Fruit fly (Drosophila melanogaster) whole organism, pupa: ENCODE measurements around the gene SCOT.

ENCODE experiments used
- CG10348 ChIP-seq: fragments of 200-800 bp; sonication (Bioruptor generic); IDR thresholded peaks from 2 replicates; pipeline ENCODE4 v1.3.6; 2022; ENCODE audit warnings: missing biosample characterization, missing genetic modification characterization
- CG17806 ChIP-seq: fragments of 200-800 bp; sonication (Bioruptor generic); optimal IDR thresholded peaks from 2 replicates; lab custom pipeline; 2018; ENCODE audit warnings: missing biosample characterization, mild to moderate bottlenecking, missing genetic modification characterization, moderate library complexity
- EcR ChIP-seq: fragments of 200-800 bp; sonication (Bioruptor generic); optimal IDR thresholded peaks from 3 replicates; lab custom pipeline; 2019; ENCODE audit warnings: missing biosample characterization, missing genetic modification characterization, mild to moderate bottlenecking, moderate library complexity, missing genetic modification reagents
- Ets98B ChIP-seq: fragments of 200-800 bp; sonication (Bioruptor generic); IDR thresholded peaks from 2 replicates; pipeline ENCODE4 v1.3.6; 2022; ENCODE audit warnings: missing biosample characterization, missing genetic modification characterization
- rn ChIP-seq: fragments of 200-800 bp; sonication (Bioruptor generic); IDR thresholded peaks from 2 replicates; pipeline ENCODE4 v1.3.6; 2022; ENCODE audit warnings: missing biosample characterization, missing genetic modification characterization

DNA sequence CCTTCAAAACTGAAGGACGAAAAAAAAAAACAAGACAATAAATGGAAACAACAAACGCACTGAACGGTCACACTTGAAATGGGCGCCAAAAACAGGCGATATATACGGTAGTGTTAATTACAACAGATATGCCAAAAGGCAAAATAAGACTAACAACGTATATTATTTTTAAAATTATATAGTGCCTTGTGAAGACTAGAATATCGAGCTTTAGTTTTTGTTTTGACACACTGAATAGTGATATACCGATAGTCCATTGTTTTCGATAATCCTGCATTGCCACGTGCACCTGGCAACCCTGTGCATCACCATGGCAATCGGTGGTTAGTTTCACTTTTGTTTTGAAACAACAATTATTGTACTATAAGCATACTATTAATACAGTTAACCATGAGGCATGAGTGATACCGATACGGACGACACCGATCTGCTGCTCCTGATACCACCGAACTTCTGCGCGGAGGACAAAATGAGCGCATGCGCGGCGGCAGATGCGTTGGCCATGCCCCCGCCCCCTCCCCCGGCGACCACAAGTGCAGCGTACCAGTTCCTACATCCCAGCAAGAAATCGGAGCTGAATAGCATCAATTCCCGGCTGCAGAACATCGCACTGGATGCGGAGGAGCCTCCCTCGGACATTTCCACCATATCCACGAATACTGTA, 15.3 kb upstream of the SCOT start, which contains the start of the genes mu2 and Cnb:
- TF ChIP-seq rn (GFP tag; lab: Robert Waterston, UW) (no peak), CG10348 (GFP tag; lab: Robert Waterston, UW) (no peak), EcR (GFP tag; lab: Kevin White, UChicago) (no peak), CG17806 (tag; lab: Kevin White, UChicago) (no peak), Ets98B (no peak)
